Fruit fly (Drosophila melanogaster) whole organism: ENCODE results near the gene daed.

Source experiments
- Dll ChIP-seq: fragments of >200 bp; optimal IDR thresholded peaks from 2 replicates; lab custom pipeline; 2017
- psq ChIP-seq: fragments of >200 bp; optimal IDR thresholded peaks from 2 replicates; lab custom pipeline; 2017

dm6 chr2L:2252241-2252640 lies 36.1 kb upstream of the daed start, which contains the start of gene CG17239:
- TF ChIP-seq Dll (lab: Kevin White, UChicago) (no peak), psq (no peak)
